Fruit fly (Drosophila melanogaster) whole organism, embryonic: Measurements from ENCODE around the gene CG16957.
A peak's percentile ranks its signal among the peaks of the same experiment; 100 is the strongest.

ENCODE experiments used
- B-H1 ChIP-seq: fragments of 200-800 bp; sonication (Bioruptor generic); IDR thresholded peaks from 3 replicates; pipeline ENCODE4 v1.3.6; 2022; ENCODE audit warnings: missing biosample characterization, missing genetic modification characterization
- B-H2 ChIP-seq: fragments of 200-800 bp; sonication (Bioruptor generic); optimal IDR thresholded peaks from 2 replicates; lab custom pipeline; 2018; ENCODE audit warnings: missing biosample characterization, mild to moderate bottlenecking, missing genetic modification characterization
- CG1024 ChIP-seq: fragments of 200-800 bp; sonication (Bioruptor generic); IDR thresholded peaks from 2 replicates; pipeline ENCODE4 v1.3.6; 2022; ENCODE audit warnings: missing biosample characterization, missing genetic modification characterization
- CG10267 ChIP-seq: fragments of 200-800 bp; sonication (Bioruptor generic); optimal IDR thresholded peaks from 2 replicates; lab custom pipeline; 2018; ENCODE audit warnings: missing biosample characterization, mild to moderate bottlenecking, missing genetic modification characterization, moderate library complexity
- CG10366 ChIP-seq: fragments of 200-800 bp; sonication (Bioruptor generic); IDR thresholded peaks from 2 replicates; pipeline ENCODE4 v1.3.6; 2022; ENCODE audit warnings: missing biosample characterization, missing genetic modification characterization
- CG11093 ChIP-seq: fragments of 200-800 bp; sonication (Bioruptor generic); IDR thresholded peaks from 3 replicates; pipeline ENCODE4 v1.3.6; 2022; ENCODE audit warnings: missing biosample characterization, missing genetic modification characterization
- CG12155 ChIP-seq: fragments of 200-800 bp; sonication (Bioruptor generic); optimal IDR thresholded peaks from 3 replicates; lab custom pipeline; 2016; ENCODE audit warnings: missing biosample characterization, missing genetic modification characterization
- CG12942 ChIP-seq: fragments of 200-800 bp; sonication (Bioruptor generic); optimal IDR thresholded peaks from 3 replicates; lab custom pipeline; 2016; ENCODE audit warnings: missing biosample characterization, missing genetic modification characterization
- CG15514 ChIP-seq: fragments of 200-800 bp; sonication (Bioruptor generic); optimal IDR thresholded peaks from 3 replicates; lab custom pipeline; 2017; ENCODE audit warnings: missing biosample characterization, missing genetic modification characterization, mild to moderate bottlenecking, moderate library complexity, missing genetic modification reagents
- CG1647 ChIP-seq: fragments of 200-800 bp; sonication (Bioruptor generic); optimal IDR thresholded peaks from 3 replicates; lab custom pipeline; 2016; ENCODE audit warnings: missing biosample characterization, missing genetic modification characterization
- CG17361 ChIP-seq: fragments of 200-800 bp; sonication (Bioruptor generic); IDR thresholded peaks from 3 replicates; pipeline ENCODE4 v1.3.6; 2022; ENCODE audit warnings: missing biosample characterization, missing genetic modification characterization
- CG1792 ChIP-seq: fragments of 200-800 bp; sonication (Bioruptor generic); optimal IDR thresholded peaks from 2 replicates; lab custom pipeline; 2016; ENCODE audit warnings: missing biosample characterization, missing genetic modification characterization
- CG33557 ChIP-seq: fragments of 200-800 bp; sonication (Bioruptor generic); optimal IDR thresholded peaks from 2 replicates; lab custom pipeline; 2019; ENCODE audit warnings: missing biosample characterization, mild to moderate bottlenecking, missing genetic modification characterization, moderate library complexity
- CG3407 ChIP-seq: fragments of 200-800 bp; sonication (Bioruptor generic); optimal IDR thresholded peaks from 2 replicates; lab custom pipeline; 2018; ENCODE audit warnings: missing biosample characterization, mild to moderate bottlenecking, missing genetic modification characterization
- CG34224 ChIP-seq: fragments of 200-800 bp; sonication (Bioruptor generic); IDR thresholded peaks from 3 replicates; pipeline ENCODE4 v1.3.6; 2022; ENCODE audit warnings: missing biosample characterization, missing genetic modification characterization; ENCODE audit not compliant: partially characterized antibody
- CG3847 ChIP-seq: fragments of 200-800 bp; sonication (Bioruptor generic); IDR thresholded peaks from 2 replicates; pipeline ENCODE4 v1.3.6; 2022; ENCODE audit warnings: missing biosample characterization, missing genetic modification characterization
- CG4730 ChIP-seq: fragments of 200-800 bp; sonication (Bioruptor generic); IDR thresholded peaks from 2 replicates; pipeline ENCODE4 v1.3.6; 2022; ENCODE audit warnings: missing biosample characterization, missing genetic modification characterization
- CG6791 ChIP-seq: fragments of 200-800 bp; sonication (Bioruptor generic); IDR thresholded peaks from 3 replicates; pipeline ENCODE4 v1.3.6; 2022; ENCODE audit warnings: missing biosample characterization, missing genetic modification characterization; ENCODE audit not compliant: partially characterized antibody
- CG7963 ChIP-seq: fragments of 200-800 bp; sonication (Bioruptor generic); IDR thresholded peaks from 3 replicates; pipeline ENCODE4 v1.3.6; 2022; ENCODE audit warnings: missing biosample characterization, missing genetic modification characterization; ENCODE audit not compliant: partially characterized antibody
- CG9932 ChIP-seq: fragments of 200-800 bp; sonication (Bioruptor generic); IDR thresholded peaks from 2 replicates; pipeline ENCODE4 v1.3.6; 2022; ENCODE audit warnings: missing biosample characterization, missing genetic modification characterization
- D19B ChIP-seq: fragments of 200-800 bp; sonication (Bioruptor generic); optimal IDR thresholded peaks from 2 replicates; lab custom pipeline; 2017; ENCODE audit warnings: missing biosample characterization, mild to moderate bottlenecking, missing genetic modification characterization
- Dad ChIP-seq: fragments of 200-800 bp; sonication (Bioruptor generic); optimal IDR thresholded peaks from 3 replicates; lab custom pipeline; 2016; ENCODE audit warnings: missing biosample characterization, missing genetic modification characterization
- Deaf1 ChIP-seq: fragments of 200-800 bp; optimal IDR thresholded peaks from 3 replicates; lab custom pipeline; 2019; ENCODE audit warnings: missing biosample characterization, mild to moderate bottlenecking, missing genetic modification characterization, moderate library complexity
- Dek ChIP-seq: fragments of 200-800 bp; sonication (Bioruptor generic); optimal IDR thresholded peaks from 3 replicates; lab custom pipeline; 2019; ENCODE audit warnings: missing biosample characterization, mild to moderate bottlenecking, missing genetic modification characterization, moderate library complexity
- Hr3 ChIP-seq: fragments of 200-800 bp; sonication (Bioruptor generic); optimal IDR thresholded peaks from 3 replicates; lab custom pipeline; 2016; ENCODE audit warnings: missing biosample characterization, missing genetic modification characterization
- MESR4 ChIP-seq: fragments of 200-800 bp; sonication (Bioruptor generic); optimal IDR thresholded peaks from 2 replicates; lab custom pipeline; 2018; ENCODE audit warnings: missing biosample characterization, mild to moderate bottlenecking, missing genetic modification characterization, moderate library complexity
- Mes4 ChIP-seq: fragments of 200-800 bp; sonication (Bioruptor generic); optimal IDR thresholded peaks from 2 replicates; lab custom pipeline; 2016; ENCODE audit warnings: missing biosample characterization, missing genetic modification characterization
- Nf-YB ChIP-seq: fragments of 200-800 bp; sonication (Bioruptor generic); optimal IDR thresholded peaks from 3 replicates; lab custom pipeline; 2019; ENCODE audit warnings: missing biosample characterization, mild to moderate bottlenecking, missing genetic modification characterization, moderate library complexity
- Poxn ChIP-seq: fragments of 200-800 bp; sonication (Bioruptor generic); IDR thresholded peaks from 2 replicates; pipeline ENCODE4 v1.3.6; 2022; ENCODE audit warnings: missing biosample characterization, missing genetic modification characterization
- Rx ChIP-seq: fragments of 200-800 bp; sonication (Bioruptor generic); IDR thresholded peaks from 2 replicates; pipeline ENCODE4 v1.3.6; 2022; ENCODE audit warnings: missing biosample characterization, missing genetic modification characterization
- Sox100B ChIP-seq: fragments of 200-800 bp; sonication (Bioruptor generic); optimal IDR thresholded peaks from 3 replicates; lab custom pipeline; 2018; ENCODE audit warnings: missing biosample characterization, mild to moderate bottlenecking, missing genetic modification characterization
- Stat92E ChIP-seq, 3 experiments: fragments of >200 bp in 2 of 3; fragments of 200-800 bp in 1 of 3; sonication (Bioruptor generic) in 1 of 3; optimal IDR thresholded peaks; 2 replicates each; lab custom pipeline; 2017 to 2019; ENCODE audit warnings: missing biosample characterization in 3 of 3, missing genetic modification characterization in 3 of 3, mild to moderate bottlenecking in 1 of 3, moderate library complexity in 1 of 3
- bcd ChIP-seq: fragments of 200-800 bp; sonication (Bioruptor generic); optimal IDR thresholded peaks from 2 replicates; lab custom pipeline; 2017; ENCODE audit warnings: missing biosample characterization, mild to moderate bottlenecking, missing genetic modification characterization
- chinmo ChIP-seq: fragments of 200-800 bp; sonication (Bioruptor generic); IDR thresholded peaks from 4 replicates; pipeline ENCODE4 v1.3.6; 2022; ENCODE audit warnings: missing biosample characterization, missing genetic modification characterization; ENCODE audit not compliant: partially characterized antibody
- emc ChIP-seq: fragments of 200-800 bp; sonication (Bioruptor generic); optimal IDR thresholded peaks from 2 replicates; lab custom pipeline; 2016; ENCODE audit warnings: missing biosample characterization, missing genetic modification characterization
- gt ChIP-seq: fragments of 200-800 bp; sonication (Bioruptor generic); IDR thresholded peaks from 2 replicates; pipeline ENCODE4 v1.3.6; 2022; ENCODE audit warnings: missing biosample characterization, missing genetic modification characterization
- insv ChIP-seq, 2 experiments: fragments of 200-800 bp; sonication (Bioruptor generic); optimal IDR thresholded peaks; 3 replicates each; lab custom pipeline; 2016 to 2018; ENCODE audit warnings: missing biosample characterization in 2 of 2, missing genetic modification characterization in 2 of 2
- inv ChIP-seq: fragments of 200-800 bp; sonication (Bioruptor generic); IDR thresholded peaks from 2 replicates; pipeline ENCODE4 v1.3.6; 2022; ENCODE audit warnings: missing biosample characterization, missing genetic modification characterization; ENCODE audit not compliant: partially characterized antibody
- mirr ChIP-seq: fragments of 200-800 bp; sonication (Bioruptor generic); optimal IDR thresholded peaks from 3 replicates; lab custom pipeline; 2018; ENCODE audit warnings: missing biosample characterization, mild to moderate bottlenecking, missing genetic modification characterization
- oc ChIP-seq: fragments of 200-800 bp; sonication (Bioruptor generic); optimal IDR thresholded peaks from 2 replicates; lab custom pipeline; 2018; ENCODE audit warnings: missing biosample characterization, mild to moderate bottlenecking, missing genetic modification characterization, moderate library complexity
- p53 ChIP-seq: fragments of 200-800 bp; sonication (Bioruptor generic); optimal IDR thresholded peaks from 2 replicates; lab custom pipeline; 2016; ENCODE audit warnings: missing biosample characterization, missing genetic modification characterization
- row ChIP-seq: fragments of 200-800 bp; sonication (Bioruptor generic); IDR thresholded peaks from 3 replicates; pipeline ENCODE4 v1.3.6; 2022; ENCODE audit warnings: missing biosample characterization, missing genetic modification characterization
- sd ChIP-seq: fragments of 200-800 bp; sonication (Bioruptor generic); optimal IDR thresholded peaks from 3 replicates; lab custom pipeline; 2018; ENCODE audit warnings: missing biosample characterization, mild to moderate bottlenecking, missing genetic modification characterization, moderate library complexity
- sens ChIP-seq: fragments of 200-800 bp; sonication (Bioruptor generic); peaks from one replicate; lab custom pipeline; 2016; ENCODE audit warnings: missing biosample characterization, missing genetic modification characterization
- seq ChIP-seq: fragments of 200-800 bp; sonication (Bioruptor generic); IDR thresholded peaks from 2 replicates; pipeline ENCODE4 v1.3.6; 2022; ENCODE audit warnings: missing biosample characterization, missing genetic modification characterization
- sr ChIP-seq: fragments of 200-800 bp; sonication (Bioruptor generic); IDR thresholded peaks from 3 replicates; pipeline ENCODE4 v1.3.6; 2022; ENCODE audit warnings: missing biosample characterization, missing genetic modification characterization
- tap ChIP-seq: fragments of 200-800 bp; optimal IDR thresholded peaks from 3 replicates; lab custom pipeline; 2019; ENCODE audit warnings: missing biosample characterization, mild to moderate bottlenecking, missing genetic modification characterization, moderate library complexity
- twi ChIP-seq: fragments of 200-800 bp; optimal IDR thresholded peaks from 2 replicates; lab custom pipeline; 2019; ENCODE audit warnings: missing biosample characterization, mild to moderate bottlenecking, missing genetic modification characterization, moderate library complexity
- unc-4 ChIP-seq: fragments of 200-800 bp; sonication (Bioruptor generic); IDR thresholded peaks from 2 replicates; pipeline ENCODE4 v1.3.6; 2022; ENCODE audit warnings: missing biosample characterization, missing genetic modification characterization; ENCODE audit not compliant: partially characterized antibody
- zfh1 ChIP-seq: fragments of 200-800 bp; sonication (Bioruptor generic); IDR thresholded peaks from 3 replicates; pipeline ENCODE4 v1.3.6; 2022; ENCODE audit warnings: missing biosample characterization, missing genetic modification characterization

Gene CG16957

dm6 chr2L:13368940-13369339 is 27.0 kb downstream of the CG16957 start, which contains the start of gene CG31855 (continued):
- TF ChIP-seq insv (GFP tag; optimal IDR thresholded peaks at IDR 0.05; lab: Kevin White, UChicago) (peak in 1 of 2 experiments; percentile 55), tap (tag; lab: Kevin White, UChicago) (peak; percentile 66), mirr (GFP tag; lab: Kevin White, UChicago) (peak; percentile 66), CG33557 (GFP tag; lab: Kevin White, UChicago) (peak; percentile 67), CG12942 (peak; percentile 82), CG1647 (GFP tag; lab: Kevin White, UChicago) (peak; percentile 81), inv (GFP tag; lab: Robert Waterston, UW) (no peak), CG1024 (GFP tag; lab: Robert Waterston, UW) (peak; percentile 69; the same call in 1 of the 2 replicates), CG10267 (tag; lab: Kevin White, UChicago) (peak; percentile 96), CG3847 (GFP tag; lab: Robert Waterston, UW) (peak; percentile 91), sr (GFP tag; lab: Robert Waterston, UW) (peak; percentile 48; the same call in 2 of the 3 replicates), seq (GFP tag; lab: Robert Waterston, UW) (peak; percentile 50; the same call in 1 of the 2 replicates), emc (GFP tag; lab: Kevin White, UChicago) (peak; percentile 3), sens (GFP tag; lab: Kevin White, UChicago) (peak; percentile 96), CG12155 (GFP tag; lab: Kevin White, UChicago) (peak; percentile 86), chinmo (GFP tag; lab: Robert Waterston, UW) (no peak), gt (GFP tag; lab: Robert Waterston, UW) (no peak), bcd (peak; percentile 75), Nf-YB (GFP tag; lab: Kevin White, UChicago) (peak; percentile 38), p53 (GFP tag; lab: Kevin White, UChicago) (no peak), oc (tag; lab: Kevin White, UChicago) (no peak), unc-4 (GFP tag; lab: Robert Waterston, UW) (no peak), CG7963 (GFP tag; lab: Robert Waterston, UW) (no peak), Dek (tag; lab: Kevin White, UChicago) (peak; percentile 78), CG17361 (GFP tag; lab: Robert Waterston, UW) (peak; percentile 73; the same call in 2 of the 3 replicates), sd (tag; lab: Kevin White, UChicago) (peak; percentile 53), CG10366 (GFP tag; lab: Robert Waterston, UW) (peak; percentile 76), CG6791 (GFP tag; lab: Robert Waterston, UW) (0 out of 3 replicates have a peak, but pooled peaks have one; percentile 16), CG34224 (no peak; the same call in 2 of the 3 replicates), CG15514 (peak; percentile 82), MESR4 (peak; percentile 75), Hr3 (GFP tag; lab: Kevin White, UChicago) (peak; percentile 82), Mes4 (GFP tag; lab: Kevin White, UChicago) (peak; percentile 49), CG11093 (peak; percentile 65; the same call in 1 of the 3 replicates), D19B (GFP tag; lab: Kevin White, UChicago) (peak; percentile 54), Sox100B (GFP tag; lab: Kevin White, UChicago) (peak; percentile 74), CG3407 (GFP tag; lab: Kevin White, UChicago) (peak; percentile 67), CG9932 (GFP tag; lab: Robert Waterston, UW) (peak; percentile 95), Deaf1 (tag; lab: Kevin White, UChicago) (peak; percentile 52), zfh1 (GFP tag; lab: Robert Waterston, UW) (peak; percentile 88), row (GFP tag; lab: Robert Waterston, UW) (peak; percentile 95), twi (tag; lab: Kevin White, UChicago) (peak; percentile 36), Rx (GFP tag; lab: Robert Waterston, UW) (0 out of 2 replicates have a peak, but pooled peaks have one; percentile 9), B-H1 (peak; percentile 19; the same call in 1 of the 3 replicates), Poxn (peak; percentile 41; the same call in 1 of the 2 replicates), Stat92E (GFP tag; optimal IDR thresholded peaks at IDR 0.05; lab: Kevin White, UChicago) (no peak), B-H2 (GFP tag; lab: Kevin White, UChicago) (peak; percentile 94), Dad (peak; percentile 68), CG1792 (GFP tag; lab: Kevin White, UChicago) (no peak), CG4730 (GFP tag; lab: Robert Waterston, UW) (peak; percentile 77)
